Worm (Caenorhabditis elegans) whole organism, L1 larva: Measurements from ENCODE around the gene lgc-18.

Experiments
- C34B4.2 ChIP-seq: sonication (generic microtip); optimal IDR thresholded peaks from 2 replicates; lab custom pipeline; 2017; ENCODE audit warnings: mild to moderate bottlenecking, missing genetic modification characterization, missing compliant biosample characterization
- F16B12.6 ChIP-seq: fragments of 150-350 bp; optimal IDR thresholded peaks from 2 replicates; lab custom pipeline; 2014; ENCODE audit warnings: missing biosample characterization, missing genetic modification characterization
- Y116A8C.19 ChIP-seq: sonication (generic microtip); optimal IDR thresholded peaks from 2 replicates; lab custom pipeline; 2016; ENCODE audit warnings: missing compliant biosample characterization, missing genetic modification characterization, borderline replicate concordance
- aly-2 ChIP-seq: fragments of 150-350 bp; optimal IDR thresholded peaks from 2 replicates; lab custom pipeline; 2014; ENCODE audit warnings: missing biosample characterization, missing genetic modification characterization
- ama-1 ChIP-seq: fragments of 150-350 bp; optimal IDR thresholded peaks from 2 replicates; lab custom pipeline; 2014
- ceh-63 ChIP-seq: fragments of 200-800 bp; sonication (Bioruptor generic); optimal IDR thresholded peaks from 2 replicates; lab custom pipeline; 2018; ENCODE audit warnings: mild to moderate bottlenecking, missing genetic modification characterization, missing compliant biosample characterization
- ceh-8 ChIP-seq: fragments of 200-800 bp; sonication (Bioruptor generic); optimal IDR thresholded peaks from 2 replicates; lab custom pipeline; 2018; ENCODE audit warnings: mild to moderate bottlenecking, missing genetic modification characterization, moderate library complexity, missing compliant biosample characterization
- ceh-82 ChIP-seq, 3 experiments: fragments of 150-350 bp in 1 of 3; sonication (generic microtip) in 2 of 3; optimal IDR thresholded peaks; 2 replicates each; lab custom pipeline; 2014 to 2017; ENCODE audit warnings: missing biosample characterization in 3 of 3, missing genetic modification characterization in 3 of 3
- ceh-88 ChIP-seq: fragments of 200-800 bp; sonication (Bioruptor generic); IDR thresholded peaks from 2 replicates; pipeline ENCODE4 v1.3.6; 2022; ENCODE audit warnings: missing genetic modification characterization, missing compliant biosample characterization
- ceh-90 ChIP-seq: sonication (generic microtip); optimal IDR thresholded peaks from 2 replicates; lab custom pipeline; 2016; ENCODE audit warnings: missing genetic modification characterization, missing compliant biosample characterization
- ces-1 ChIP-seq: fragments of 150-350 bp; optimal IDR thresholded peaks from 2 replicates; lab custom pipeline; 2014; ENCODE audit warnings: missing biosample characterization, missing genetic modification reagents, missing genetic modification characterization
- dsc-1 ChIP-seq: sonication (generic microtip); optimal IDR thresholded peaks from 2 replicates; lab custom pipeline; 2016; ENCODE audit warnings: mild to moderate bottlenecking, missing genetic modification characterization, missing compliant biosample characterization
- efl-1 ChIP-seq, 4 experiments: fragments of 150-350 bp; optimal IDR thresholded peaks in 3 of 4; peaks in 1 of 4; 1 replicate in 1 of 4; 2 replicates in 3 of 4; lab custom pipeline; 2014; ENCODE audit warnings: missing biosample characterization in 2 of 4, missing genetic modification characterization in 2 of 4, missing genetic modification reagents in 2 of 4
- egl-13 ChIP-seq: sonication (generic microtip); optimal IDR thresholded peaks from 2 replicates; lab custom pipeline; 2016; ENCODE audit warnings: missing genotype, missing genetic modification reagents, missing genetic modification characterization, missing compliant biosample characterization
- egl-27 ChIP-seq, 2 experiments: fragments of 150-350 bp in 1 of 2; sonication (generic microtip); optimal IDR thresholded peaks; 3 replicates each; lab custom pipeline; 2017 to 2018; ENCODE audit warnings: missing biosample characterization in 2 of 2, missing genetic modification characterization in 2 of 2, missing genetic modification reagents in 2 of 2
- elt-2 ChIP-seq: sonication (generic microtip); optimal IDR thresholded peaks from 2 replicates; lab custom pipeline; 2016; ENCODE audit warnings: missing genetic modification characterization, mild to moderate bottlenecking, inconsistent platforms, missing compliant biosample characterization, missing genetic modification reagents
- fkh-4 ChIP-seq: sonication (generic microtip); optimal IDR thresholded peaks from 2 replicates; lab custom pipeline; 2016; ENCODE audit warnings: missing compliant biosample characterization, missing genetic modification characterization, borderline replicate concordance
- fkh-8 ChIP-seq: sonication (generic microtip); optimal IDR thresholded peaks from 2 replicates; lab custom pipeline; 2016; ENCODE audit warnings: mild to moderate bottlenecking, missing genetic modification characterization, missing compliant biosample characterization
- fos-1 ChIP-seq: fragments of 150-350 bp; optimal IDR thresholded peaks from 2 replicates; lab custom pipeline; 2014; ENCODE audit warnings: missing biosample characterization, missing genetic modification characterization
- grh-1 ChIP-seq: fragments of 200-800 bp; sonication (Bioruptor generic); IDR thresholded peaks from 2 replicates; pipeline ENCODE4 v1.3.6; 2022; ENCODE audit warnings: missing genetic modification reagents, missing genetic modification characterization, missing compliant biosample characterization
- hlh-17 ChIP-seq: fragments of 200-800 bp; sonication (Bioruptor generic); optimal IDR thresholded peaks from 2 replicates; lab custom pipeline; 2018; ENCODE audit warnings: missing genetic modification characterization, mild to moderate bottlenecking, missing compliant biosample characterization, moderate library complexity, borderline replicate concordance
- irx-1 ChIP-seq: sonication (generic microtip); optimal IDR thresholded peaks from 2 replicates; lab custom pipeline; 2016; ENCODE audit warnings: missing genetic modification characterization, missing compliant biosample characterization
- jun-1 ChIP-seq: fragments of 150-350 bp; optimal IDR thresholded peaks from 2 replicates; lab custom pipeline; 2014; ENCODE audit warnings: missing biosample characterization, missing genetic modification reagents, missing genetic modification characterization
- lin-14 ChIP-seq: fragments of 200-800 bp; sonication (Bioruptor generic); optimal IDR thresholded peaks from 2 replicates; lab custom pipeline; 2018; ENCODE audit warnings: mild to moderate bottlenecking, missing genetic modification characterization, moderate library complexity, missing compliant biosample characterization
- lin-39 ChIP-seq: fragments of 150-350 bp; optimal IDR thresholded peaks from 2 replicates; lab custom pipeline; 2014; ENCODE audit warnings: missing biosample characterization, missing genetic modification reagents, missing genetic modification characterization
- lir-3 ChIP-seq: sonication (generic microtip); optimal IDR thresholded peaks from 2 replicates; lab custom pipeline; 2016; ENCODE audit warnings: mild to moderate bottlenecking, missing genetic modification characterization, moderate library complexity, missing compliant biosample characterization; ENCODE audit not compliant: poor library complexity
- mdl-1 ChIP-seq, 2 experiments: fragments of 150-350 bp; optimal IDR thresholded peaks; 2 replicates each; lab custom pipeline; 2014 to 2017; ENCODE audit warnings: missing biosample characterization in 2 of 2, missing genetic modification characterization in 2 of 2, inconsistent platforms in 1 of 2
- mef-2 ChIP-seq: fragments of 150-350 bp; optimal IDR thresholded peaks from 2 replicates; lab custom pipeline; 2014; ENCODE audit warnings: missing biosample characterization, missing genetic modification characterization
- mep-1 ChIP-seq: fragments of 150-350 bp; optimal IDR thresholded peaks from 2 replicates; lab custom pipeline; 2014; ENCODE audit warnings: missing biosample characterization, missing genetic modification characterization
- nhr-12 ChIP-seq: sonication (generic microtip); optimal IDR thresholded peaks from 2 replicates; lab custom pipeline; 2017; ENCODE audit warnings: missing biosample characterization, missing genetic modification characterization
- nhr-19 ChIP-seq: fragments of 200-800 bp; sonication (Bioruptor generic); conservative IDR thresholded peaks from 2 replicates; pipeline ENCODE4 v1.3.6; 2022; ENCODE audit warnings: missing genetic modification characterization, missing compliant biosample characterization
- nhr-28 ChIP-seq: fragments of 150-350 bp; optimal IDR thresholded peaks from 2 replicates; lab custom pipeline; 2014; ENCODE audit warnings: missing biosample characterization, missing genetic modification characterization
- nhr-47 ChIP-seq: sonication (generic microtip); optimal IDR thresholded peaks from 2 replicates; lab custom pipeline; 2016; ENCODE audit warnings: mild to moderate bottlenecking, missing genetic modification characterization, moderate library complexity, missing compliant biosample characterization
- nhr-71 ChIP-seq: sonication (generic microtip); optimal IDR thresholded peaks from 2 replicates; lab custom pipeline; 2016; ENCODE audit warnings: mild to moderate bottlenecking, missing genetic modification characterization, moderate library complexity, missing compliant biosample characterization
- nhr-76 ChIP-seq: sonication (generic microtip); optimal IDR thresholded peaks from 2 replicates; lab custom pipeline; 2017; ENCODE audit warnings: missing biosample characterization, missing genetic modification characterization
- nhr-77 ChIP-seq: fragments of 150-350 bp; optimal IDR thresholded peaks from 2 replicates; lab custom pipeline; 2014; ENCODE audit warnings: missing biosample characterization, missing genetic modification characterization
- nhr-84 ChIP-seq: sonication (generic microtip); optimal IDR thresholded peaks from 2 replicates; lab custom pipeline; 2017; ENCODE audit warnings: missing biosample characterization, missing genetic modification characterization
- pag-3 ChIP-seq: sonication (generic microtip); optimal IDR thresholded peaks from 2 replicates; lab custom pipeline; 2017; ENCODE audit warnings: missing genetic modification characterization, mild to moderate bottlenecking, missing compliant biosample characterization, antibody characterized with exemption, borderline replicate concordance; ENCODE audit not compliant: insufficient read depth
- pax-3 ChIP-seq: fragments of 200-800 bp; sonication (Bioruptor generic); optimal IDR thresholded peaks from 2 replicates; lab custom pipeline; 2018; ENCODE audit warnings: mild to moderate bottlenecking, missing genetic modification characterization, moderate library complexity, missing compliant biosample characterization
- rnt-1 ChIP-seq: sonication (generic microtip); optimal IDR thresholded peaks from 2 replicates; lab custom pipeline; 2016; ENCODE audit warnings: mild to moderate bottlenecking, missing genetic modification characterization, moderate library complexity, missing compliant biosample characterization
- skn-1 ChIP-seq: fragments of 150-350 bp; optimal IDR thresholded peaks from 2 replicates; lab custom pipeline; 2014; ENCODE audit warnings: missing biosample characterization, missing genetic modification characterization
- sptf-1 ChIP-seq: fragments of 150-350 bp; optimal IDR thresholded peaks from 2 replicates; lab custom pipeline; 2014; ENCODE audit warnings: missing biosample characterization, missing genetic modification characterization
- swsn-7 ChIP-seq: sonication (generic microtip); optimal IDR thresholded peaks from 2 replicates; lab custom pipeline; 2016; ENCODE audit warnings: missing genetic modification characterization, missing compliant biosample characterization
- tlp-1 ChIP-seq: fragments of 150-350 bp; optimal IDR thresholded peaks from 2 replicates; lab custom pipeline; 2014; ENCODE audit warnings: missing biosample characterization, missing genetic modification characterization
- unc-30 ChIP-seq: sonication (generic microtip); optimal IDR thresholded peaks from 2 replicates; lab custom pipeline; 2017; ENCODE audit warnings: missing biosample characterization, missing genetic modification characterization
- unc-86 ChIP-seq: sonication (generic microtip); optimal IDR thresholded peaks from 2 replicates; lab custom pipeline; 2016; ENCODE audit warnings: missing genetic modification characterization, missing compliant biosample characterization
- vab-15 ChIP-seq: sonication (generic microtip); optimal IDR thresholded peaks from 2 replicates; lab custom pipeline; 2017; ENCODE audit warnings: missing genotype, mild to moderate bottlenecking, missing genetic modification characterization, missing compliant biosample characterization
- zag-1 ChIP-seq: fragments of 150-350 bp; optimal IDR thresholded peaks from 2 replicates; lab custom pipeline; 2014; ENCODE audit warnings: missing biosample characterization, missing genetic modification characterization
- ztf-11 ChIP-seq, 2 experiments: sonication (generic microtip); optimal IDR thresholded peaks; 2 replicates each; lab custom pipeline; 2016 to 2017; ENCODE audit warnings: missing genetic modification characterization in 2 of 2, missing biosample characterization in 1 of 2, missing compliant biosample characterization in 1 of 2
- ztf-4 ChIP-seq: fragments of 150-350 bp; optimal IDR thresholded peaks from 2 replicates; lab custom pipeline; 2014; ENCODE audit warnings: missing biosample characterization, missing genetic modification characterization

Gene lgc-18

ce11 chrX:12175667-12176278, 50.4 kb downstream of the lgc-18 start (continued):
- TF ChIP-seq hlh-17 (GFP tag; lab: Kevin White, UChicago) (no peak), tlp-1 (no peak), skn-1 (tag; lab: Kevin White, UChicago) (no peak), efl-1 (optimal IDR thresholded peaks at IDR 0.05; lab: Kevin White, UChicago) (no peak), efl-1 (GFP tag; optimal IDR thresholded peaks at IDR 0.05 in 1 of 2; lab: Kevin White, UChicago) (peak in 1 of 2 experiments; percentile 50), elt-2 (tag; lab: Kevin White, UChicago) (no peak), ceh-88 (GFP tag; lab: Robert Waterston, UW) (no peak), lin-14 (peak; percentile 25), nhr-84 (tag; lab: Kevin White, UChicago) (no peak), ces-1 (GFP tag; lab: Kevin White, UChicago) (no peak), nhr-71 (tag; lab: Kevin White, UChicago) (peak; percentile 25), lir-3 (tag; lab: Kevin White, UChicago) (no peak), pag-3 (tag; lab: Kevin White, UChicago) (no peak), pax-3 (tag; lab: Kevin White, UChicago) (no peak), grh-1 (GFP tag; lab: Robert Waterston, UW) (no peak), F16B12.6 (no peak), nhr-19 (GFP tag; lab: Robert Waterston, UW) (peak; percentile 19; the same call in 1 of the 2 replicates), Y116A8C.19 (tag; lab: Kevin White, UChicago) (no peak), jun-1 (no peak), ceh-82 (tag; optimal IDR thresholded peaks at IDR 0.05; lab: Kevin White, UChicago) (peak in 2 of 3 experiments; percentile 1 to 6), mef-2 (tag; lab: Kevin White, UChicago) (no peak), zag-1 (no peak), egl-27 (tag; optimal IDR thresholded peaks at IDR 0.05; lab: Kevin White, UChicago) (no peak), ceh-63 (GFP tag; lab: Kevin White, UChicago) (no peak), mep-1 (tag; lab: Kevin White, UChicago) (peak; percentile 17), swsn-7 (tag; lab: Kevin White, UChicago) (no peak), dsc-1 (peak; percentile 45), nhr-76 (tag; lab: Kevin White, UChicago) (no peak), ztf-11 (tag; optimal IDR thresholded peaks at IDR 0.05; lab: Kevin White, UChicago) (no peak), nhr-28 (tag; lab: Kevin White, UChicago) (no peak), ceh-90 (tag; lab: Kevin White, UChicago) (no peak), ama-1 (lab: Kevin White, UChicago) (no peak), aly-2 (tag; lab: Kevin White, UChicago) (no peak), unc-30 (tag; lab: Kevin White, UChicago) (no peak), nhr-12 (tag; lab: Kevin White, UChicago) (no peak), C34B4.2 (tag; lab: Kevin White, UChicago) (no peak), nhr-47 (tag; lab: Kevin White, UChicago) (no peak), fos-1 (tag; lab: Kevin White, UChicago) (no peak), ceh-8 (GFP tag; lab: Kevin White, UChicago) (no peak), mdl-1 (tag; optimal IDR thresholded peaks at IDR 0.05; lab: Kevin White, UChicago) (no peak), lin-39 (tag; lab: Kevin White, UChicago) (no peak)

ce11 chrX:12176394-12176793, 51.0 kb downstream of the lgc-18 start:
- TF ChIP-seq vab-15 (tag; lab: Kevin White, UChicago) (no peak), nhr-76 (tag; lab: Kevin White, UChicago) (no peak), sptf-1 (tag; lab: Kevin White, UChicago) (no peak), rnt-1 (tag; lab: Kevin White, UChicago) (peak; percentile 30), skn-1 (tag; lab: Kevin White, UChicago) (peak; percentile 68), unc-86 (tag; lab: Kevin White, UChicago) (no peak), Y116A8C.19 (tag; lab: Kevin White, UChicago) (no peak), nhr-77 (tag; lab: Kevin White, UChicago) (no peak), egl-13 (tag; lab: Kevin White, UChicago) (no peak), ztf-4 (tag; lab: Kevin White, UChicago) (peak; percentile 50), irx-1 (peak; percentile 11), jun-1 (no peak), lin-14 (peak; percentile 35), dsc-1 (no peak), pag-3 (tag; lab: Kevin White, UChicago) (no peak), fkh-8 (tag; lab: Kevin White, UChicago) (no peak), fkh-4 (no peak), ceh-88 (GFP tag; lab: Robert Waterston, UW) (no peak)
